Fruit fly (Drosophila melanogaster): ENCODE results near the gene CG3769.

DNA sequence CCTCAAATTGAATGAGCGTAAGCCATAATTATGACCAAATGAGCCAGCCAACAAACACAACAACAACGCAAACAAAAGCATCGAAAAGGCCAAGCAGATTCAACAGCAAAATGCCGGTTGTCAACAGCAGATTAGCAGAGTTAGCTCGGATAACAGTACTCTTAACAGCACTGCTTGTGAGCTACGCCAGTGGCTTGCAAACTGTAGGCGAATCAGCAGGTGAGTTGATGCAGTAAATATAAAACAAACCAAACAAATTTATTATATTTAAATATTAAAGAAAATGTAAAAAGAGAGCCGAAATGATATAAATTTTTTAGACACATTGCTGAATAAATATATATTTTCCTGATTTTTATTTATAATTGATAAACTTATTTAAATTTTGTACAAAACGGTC, 14.5 kb upstream of the CG3769 start:
- TF ChIP-seq Hr51 (GFP tag; optimal IDR thresholded peaks at IDR 0.05) (no peak), CG11398 (GFP tag; optimal IDR thresholded peaks at IDR 0.05) (no peak), stwl (tag; optimal IDR thresholded peaks at IDR 0.05) (peak; percentile 39), ewg (GFP tag; optimal IDR thresholded peaks at IDR 0.05) (no peak)
